Worm (Caenorhabditis elegans): ENCODE measurements around the gene str-87.

DNA sequence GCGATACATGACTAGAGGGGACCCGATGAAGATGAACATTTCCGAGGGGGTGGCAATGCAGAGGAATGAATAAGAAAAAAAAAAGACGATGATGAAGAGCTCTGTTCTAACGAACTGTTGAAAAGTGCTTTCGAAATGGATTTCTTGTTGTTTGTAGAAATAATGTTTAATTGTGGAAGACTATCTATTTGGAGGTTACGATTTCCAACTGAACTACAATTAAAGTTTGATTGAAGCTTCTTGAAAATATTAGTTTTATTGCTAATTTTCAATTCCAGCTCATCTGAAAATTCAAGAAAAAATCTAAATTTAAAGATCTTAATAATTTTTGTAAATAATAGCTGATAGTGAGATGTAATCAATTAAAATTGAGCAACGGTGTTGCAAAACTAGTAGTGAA lies 43.5 kb downstream of the str-87 start:
- TF ChIP-seq him-1 (tag; optimal IDR thresholded peaks at IDR 0.05) = no peak
- TF ChIP-seq W03F9.2 (tag; optimal IDR thresholded peaks at IDR 0.05) = no peak

All from whole organism, L4/young adult.